Fruit fly (Drosophila melanogaster) whole organism, embryonic: ENCODE measurements around the gene CG17768.

Experiments
- Atf6 ChIP-seq: fragments of 200-800 bp; sonication (Bioruptor generic); IDR thresholded peaks from 2 replicates; pipeline ENCODE4 v1.3.6; 2022; ENCODE audit warnings: missing biosample characterization, missing genetic modification characterization
- CG11085 ChIP-seq: fragments of 200-800 bp; sonication (Bioruptor generic); IDR thresholded peaks from 2 replicates; pipeline ENCODE4 v1.3.6; 2022; ENCODE audit warnings: missing biosample characterization, missing genetic modification characterization
- CG12391 ChIP-seq: fragments of 200-800 bp; sonication (Bioruptor generic); optimal IDR thresholded peaks from 3 replicates; lab custom pipeline; 2018; ENCODE audit warnings: missing biosample characterization, mild to moderate bottlenecking, missing genetic modification characterization, moderate library complexity
- CG15011 ChIP-seq: fragments of 200-800 bp; sonication (Bioruptor generic); optimal IDR thresholded peaks from 3 replicates; lab custom pipeline; 2018; ENCODE audit warnings: missing biosample characterization, mild to moderate bottlenecking, missing genetic modification characterization
- CG16813 ChIP-seq: fragments of 200-800 bp; sonication (Bioruptor generic); IDR thresholded peaks from 3 replicates; pipeline ENCODE4 v1.3.6; 2022; ENCODE audit warnings: missing biosample characterization, missing genetic modification characterization; ENCODE audit not compliant: partially characterized antibody
- CG16815 ChIP-seq: fragments of 200-800 bp; sonication (Bioruptor generic); optimal IDR thresholded peaks from 3 replicates; lab custom pipeline; 2017; ENCODE audit warnings: missing biosample characterization, mild to moderate bottlenecking, missing genetic modification characterization
- CG17568 ChIP-seq: fragments of 200-800 bp; sonication (Bioruptor generic); optimal IDR thresholded peaks from 2 replicates; lab custom pipeline; 2018; ENCODE audit warnings: missing biosample characterization, mild to moderate bottlenecking, missing genetic modification characterization, moderate library complexity
- CG17612 ChIP-seq: fragments of 200-800 bp; sonication (Bioruptor generic); IDR thresholded peaks from 2 replicates; pipeline ENCODE4 v1.3.6; 2022; ENCODE audit warnings: missing biosample characterization, missing genetic modification characterization
- CG17802 ChIP-seq: fragments of 200-800 bp; sonication (Bioruptor generic); optimal IDR thresholded peaks from 2 replicates; lab custom pipeline; 2018; ENCODE audit warnings: missing biosample characterization, mild to moderate bottlenecking, missing genetic modification characterization, moderate library complexity
- CG17912 ChIP-seq: fragments of 200-800 bp; sonication (Bioruptor generic); optimal IDR thresholded peaks from 2 replicates; lab custom pipeline; 2018; ENCODE audit warnings: missing biosample characterization, mild to moderate bottlenecking, missing genetic modification characterization
- CG18764 ChIP-seq: fragments of 200-800 bp; sonication (Bioruptor generic); optimal IDR thresholded peaks from 3 replicates; lab custom pipeline; 2016; ENCODE audit warnings: missing biosample characterization, missing genetic modification characterization
- CG30020 ChIP-seq: fragments of 200-800 bp; optimal IDR thresholded peaks from 2 replicates; lab custom pipeline; 2019; ENCODE audit warnings: missing biosample characterization, mild to moderate bottlenecking, missing genetic modification characterization, moderate library complexity
- CG3163 ChIP-seq: fragments of 200-800 bp; sonication (Bioruptor generic); optimal IDR thresholded peaks from 3 replicates; lab custom pipeline; 2016; ENCODE audit warnings: missing biosample characterization, missing genetic modification characterization
- CG3407 ChIP-seq: fragments of 200-800 bp; sonication (Bioruptor generic); optimal IDR thresholded peaks from 2 replicates; lab custom pipeline; 2018; ENCODE audit warnings: missing biosample characterization, mild to moderate bottlenecking, missing genetic modification characterization
- CG34376 ChIP-seq: fragments of 200-800 bp; sonication (Bioruptor generic); optimal IDR thresholded peaks from 2 replicates; lab custom pipeline; 2018; ENCODE audit warnings: missing biosample characterization, mild to moderate bottlenecking, missing genetic modification characterization
- CG3847 ChIP-seq: fragments of 200-800 bp; sonication (Bioruptor generic); IDR thresholded peaks from 2 replicates; pipeline ENCODE4 v1.3.6; 2022; ENCODE audit warnings: missing biosample characterization, missing genetic modification characterization
- CG4360 ChIP-seq: fragments of 200-800 bp; sonication (Bioruptor generic); IDR thresholded peaks from 2 replicates; pipeline ENCODE4 v1.3.6; 2022; ENCODE audit warnings: missing biosample characterization, missing genetic modification characterization
- CG5180 ChIP-seq: fragments of 200-800 bp; sonication (Bioruptor generic); optimal IDR thresholded peaks from 3 replicates; lab custom pipeline; 2017; ENCODE audit warnings: missing biosample characterization, missing genetic modification characterization, mild to moderate bottlenecking, moderate library complexity, missing genetic modification reagents
- CG5245 ChIP-seq: fragments of 200-800 bp; sonication (Bioruptor generic); optimal IDR thresholded peaks from 3 replicates; lab custom pipeline; 2016; ENCODE audit warnings: missing biosample characterization, missing genetic modification characterization
- CG7271 ChIP-seq: fragments of 200-800 bp; sonication (Bioruptor generic); optimal IDR thresholded peaks from 2 replicates; lab custom pipeline; 2018; ENCODE audit warnings: missing biosample characterization, mild to moderate bottlenecking, missing genetic modification characterization, moderate library complexity
- CG7786 ChIP-seq: fragments of 200-800 bp; sonication (Bioruptor generic); optimal IDR thresholded peaks from 2 replicates; lab custom pipeline; 2016; ENCODE audit warnings: missing biosample characterization, missing genetic modification characterization
- Drgx ChIP-seq: fragments of 200-800 bp; sonication (Bioruptor generic); IDR thresholded peaks from 2 replicates; pipeline ENCODE4 v1.3.6; 2022; ENCODE audit warnings: missing biosample characterization, missing genetic modification characterization
- ERR ChIP-seq: fragments of 200-800 bp; sonication (Bioruptor generic); optimal IDR thresholded peaks from 2 replicates; lab custom pipeline; 2016; ENCODE audit warnings: missing biosample characterization, missing genetic modification characterization
- Ets97D ChIP-seq: fragments of 200-800 bp; sonication (Bioruptor generic); optimal IDR thresholded peaks from 3 replicates; lab custom pipeline; 2016; ENCODE audit warnings: missing biosample characterization, missing genetic modification characterization
- HLH3B ChIP-seq: fragments of 200-800 bp; sonication (Bioruptor generic); IDR thresholded peaks from 2 replicates; pipeline ENCODE4 v1.3.6; 2022; ENCODE audit warnings: missing biosample characterization, missing genetic modification characterization
- HLH54F ChIP-seq: fragments of 200-800 bp; sonication (Bioruptor generic); optimal IDR thresholded peaks from 3 replicates; lab custom pipeline; 2016; ENCODE audit warnings: missing biosample characterization, missing genetic modification characterization
- Jarid2 ChIP-seq: fragments of 200-800 bp; sonication (Bioruptor generic); optimal IDR thresholded peaks from 3 replicates; lab custom pipeline; 2017; ENCODE audit warnings: mild to moderate bottlenecking, missing biosample characterization, missing genetic modification reagents, missing genetic modification characterization
- Lpt ChIP-seq: fragments of >200 bp; optimal IDR thresholded peaks from 2 replicates; lab custom pipeline; 2018; ENCODE audit warnings: missing biosample characterization, missing genetic modification characterization
- MTF-1 ChIP-seq: fragments of 200-800 bp; sonication (Bioruptor generic); optimal IDR thresholded peaks from 2 replicates; lab custom pipeline; 2018; ENCODE audit warnings: missing biosample characterization, mild to moderate bottlenecking, missing genetic modification characterization, borderline replicate concordance
- NC2α ChIP-seq: fragments of 200-800 bp; sonication (Bioruptor generic); optimal IDR thresholded peaks from 2 replicates; lab custom pipeline; 2016; ENCODE audit warnings: missing biosample characterization, missing genetic modification characterization
- Nf-YB ChIP-seq: fragments of 200-800 bp; sonication (Bioruptor generic); optimal IDR thresholded peaks from 3 replicates; lab custom pipeline; 2019; ENCODE audit warnings: missing biosample characterization, mild to moderate bottlenecking, missing genetic modification characterization, moderate library complexity
- NfI ChIP-seq: fragments of 200-800 bp; sonication (Bioruptor generic); optimal IDR thresholded peaks from 3 replicates; lab custom pipeline; 2018; ENCODE audit warnings: missing biosample characterization, mild to moderate bottlenecking, missing genetic modification characterization, moderate library complexity
- Oaz ChIP-seq: fragments of 200-800 bp; sonication (Bioruptor generic); IDR thresholded peaks from 2 replicates; pipeline ENCODE4 v1.3.6; 2022; ENCODE audit warnings: missing biosample characterization, missing genetic modification characterization
- Opbp ChIP-seq: fragments of 200-800 bp; sonication (Bioruptor generic); IDR thresholded peaks from 3 replicates; pipeline ENCODE4 v1.3.6; 2022; ENCODE audit warnings: missing biosample characterization, missing genetic modification characterization; ENCODE audit not compliant: partially characterized antibody
- Rfx ChIP-seq: fragments of 200-800 bp; sonication (Bioruptor generic); IDR thresholded peaks from 2 replicates; pipeline ENCODE4 v1.3.6; 2022; ENCODE audit warnings: missing biosample characterization, missing genetic modification characterization
- amos ChIP-seq: fragments of 200-800 bp; sonication (Bioruptor generic); IDR thresholded peaks from 2 replicates; pipeline ENCODE4 v1.3.6; 2022; ENCODE audit warnings: missing biosample characterization, missing genetic modification characterization; ENCODE audit not compliant: partially characterized antibody
- bowl ChIP-seq: fragments of 200-800 bp; sonication (Bioruptor generic); IDR thresholded peaks from 2 replicates; pipeline ENCODE4 v1.3.6; 2022; ENCODE audit warnings: missing biosample characterization, missing genetic modification characterization
- dati ChIP-seq: fragments of 200-800 bp; sonication (Bioruptor generic); IDR thresholded peaks from 2 replicates; pipeline ENCODE4 v1.3.6; 2022; ENCODE audit warnings: missing biosample characterization, missing genetic modification characterization
- dmrt11E ChIP-seq: fragments of 200-800 bp; sonication (Bioruptor generic); optimal IDR thresholded peaks from 3 replicates; lab custom pipeline; 2018; ENCODE audit warnings: missing biosample characterization, mild to moderate bottlenecking, missing genetic modification characterization, moderate library complexity
- emc ChIP-seq: fragments of 200-800 bp; sonication (Bioruptor generic); optimal IDR thresholded peaks from 2 replicates; lab custom pipeline; 2016; ENCODE audit warnings: missing biosample characterization, missing genetic modification characterization
- fru ChIP-seq: fragments of >200 bp; optimal IDR thresholded peaks from 2 replicates; lab custom pipeline; 2017
- gcm2 ChIP-seq: fragments of 200-800 bp; sonication (Bioruptor generic); optimal IDR thresholded peaks from 2 replicates; lab custom pipeline; 2016; ENCODE audit warnings: missing biosample characterization, missing genetic modification characterization
- grau ChIP-seq: fragments of 200-800 bp; optimal IDR thresholded peaks from 3 replicates; lab custom pipeline; 2019; ENCODE audit warnings: missing biosample characterization, mild to moderate bottlenecking, missing genetic modification characterization, moderate library complexity
- gsb-n ChIP-seq: fragments of 200-800 bp; sonication (Bioruptor generic); optimal IDR thresholded peaks from 3 replicates; lab custom pipeline; 2018; ENCODE audit warnings: missing biosample characterization, mild to moderate bottlenecking, missing genetic modification characterization
- ind ChIP-seq: fragments of 200-800 bp; sonication (Bioruptor generic); optimal IDR thresholded peaks from 3 replicates; lab custom pipeline; 2016; ENCODE audit warnings: missing biosample characterization, missing genetic modification characterization
- phol ChIP-seq: fragments of 200-800 bp; sonication (Bioruptor generic); optimal IDR thresholded peaks from 3 replicates; lab custom pipeline; 2018; ENCODE audit warnings: missing biosample characterization, mild to moderate bottlenecking, missing genetic modification characterization, moderate library complexity
- sna ChIP-seq: fragments of 200-800 bp; sonication (Bioruptor generic); IDR thresholded peaks from 2 replicates; pipeline ENCODE4 v1.3.6; 2022; ENCODE audit warnings: missing biosample characterization, missing genetic modification characterization; ENCODE audit not compliant: partially characterized antibody
- ssp ChIP-seq: fragments of 200-800 bp; sonication (Bioruptor generic); IDR thresholded peaks from 2 replicates; pipeline ENCODE4 v1.3.6; 2022; ENCODE audit warnings: missing biosample characterization, missing genetic modification characterization
- vvl ChIP-seq: fragments of 200-800 bp; sonication (Bioruptor generic); IDR thresholded peaks from 2 replicates; pipeline ENCODE4 v1.3.6; 2022; ENCODE audit warnings: missing biosample characterization, missing genetic modification characterization
- zen ChIP-seq: fragments of 200-800 bp; sonication (Bioruptor generic); optimal IDR thresholded peaks from 3 replicates; lab custom pipeline; 2018; ENCODE audit warnings: missing biosample characterization, mild to moderate bottlenecking, missing genetic modification characterization, moderate library complexity

CG17768 gene

dm6 chr2L:10381890-10382450 lies 23.0 kb downstream of the CG17768 start, which contains the start of gene CG5096 (continued):
- TF ChIP-seq zen (tag; lab: Kevin White, UChicago) (peak; percentile 66), CG3847 (GFP tag; lab: Robert Waterston, UW) (peak; percentile 82; the same call in 1 of the 2 replicates), Oaz (GFP tag; lab: Robert Waterston, UW) (peak; percentile 85), CG17912 (GFP tag; lab: Kevin White, UChicago) (peak; percentile 43), vvl (peak; percentile 94), Nf-YB (GFP tag; lab: Kevin White, UChicago) (peak; percentile 74), gcm2 (GFP tag; lab: Kevin White, UChicago) (peak; percentile 23), CG17802 (tag; lab: Kevin White, UChicago) (peak; percentile 45), CG16813 (GFP tag; lab: Robert Waterston, UW) (no peak), CG11085 (peak; percentile 83), grau (tag; lab: Kevin White, UChicago) (peak; percentile 93), CG5245 (peak; percentile 66), CG17568 (GFP tag; lab: Kevin White, UChicago) (peak; percentile 86), Atf6 (GFP tag; lab: Robert Waterston, UW) (peak; percentile 95), CG3163 (GFP tag; lab: Kevin White, UChicago) (peak; percentile 46), CG7786 (GFP tag; lab: Kevin White, UChicago) (peak; percentile 84), phol (tag; lab: Kevin White, UChicago) (peak; percentile 81), gsb-n (tag; lab: Kevin White, UChicago) (peak; percentile 72), HLH3B (GFP tag; lab: Robert Waterston, UW) (peak; percentile 93; the same call in 1 of the 2 replicates), dati (GFP tag; lab: Robert Waterston, UW) (peak; percentile 63; the same call in 1 of the 2 replicates), amos (GFP tag; lab: Robert Waterston, UW) (no peak), ind (GFP tag; lab: Kevin White, UChicago) (peak; percentile 85), CG4360 (GFP tag; lab: Robert Waterston, UW) (peak; percentile 62), Rfx (peak; percentile 93), Jarid2 (GFP tag; lab: Kevin White, UChicago) (no peak), MTF-1 (peak; percentile 60), Ets97D (GFP tag; lab: Kevin White, UChicago) (peak; percentile 50), HLH54F (GFP tag; lab: Kevin White, UChicago) (peak; percentile 76), Opbp (no peak), CG17612 (GFP tag; lab: Robert Waterston, UW) (peak; percentile 74), sna (no peak), CG3407 (GFP tag; lab: Kevin White, UChicago) (peak; percentile 49), emc (GFP tag; lab: Kevin White, UChicago) (peak; percentile 59), ssp (GFP tag; lab: Robert Waterston, UW) (peak; percentile 62), NC2α (GFP tag; lab: Kevin White, UChicago) (peak; percentile 33), NfI (GFP tag; lab: Kevin White, UChicago) (peak; percentile 89), CG5180 (GFP tag; lab: Kevin White, UChicago) (peak; percentile 78), CG18764 (GFP tag; lab: Kevin White, UChicago) (peak; percentile 68), ERR (GFP tag; lab: Kevin White, UChicago) (peak; percentile 77), Drgx (GFP tag; lab: Robert Waterston, UW) (peak; percentile 45; the same call in 1 of the 2 replicates), CG16815 (GFP tag; lab: Kevin White, UChicago) (peak; percentile 14), CG34376 (GFP tag; lab: Kevin White, UChicago) (peak; percentile 83), bowl (GFP tag; lab: Robert Waterston, UW) (peak; percentile 53; the same call in 1 of the 2 replicates), fru (lab: Kevin White, UChicago) (no peak), Lpt (no peak), CG12391 (peak; percentile 91), CG15011 (GFP tag; lab: Kevin White, UChicago) (peak; percentile 84), CG7271 (tag; lab: Kevin White, UChicago) (no peak), dmrt11E (tag; lab: Kevin White, UChicago) (peak; percentile 49), CG30020 (tag; lab: Kevin White, UChicago) (peak; percentile 46)
